Worm (Caenorhabditis elegans) whole organism, L4/young adult: Measurements from ENCODE around the gene acl-13.

ENCODE experiments used
- W03F9.2 ChIP-seq: fragments of 150-350 bp; optimal IDR thresholded peaks from 2 replicates; lab custom pipeline; 2014; ENCODE audit warnings: missing biosample characterization, missing genetic modification characterization
- dao-5 ChIP-seq: sonication (generic microtip); optimal IDR thresholded peaks from 2 replicates; lab custom pipeline; 2016; ENCODE audit warnings: missing genotype, missing genetic modification characterization, moderate library complexity, missing compliant biosample characterization
- him-1 ChIP-seq: sonication (generic microtip); optimal IDR thresholded peaks from 2 replicates; lab custom pipeline; 2016; ENCODE audit warnings: missing genotype, missing genetic modification reagents, missing genetic modification characterization, missing compliant biosample characterization

- TF ChIP-seq W03F9.2 (tag; lab: Kevin White, UChicago): no peak
- TF ChIP-seq him-1 (tag; lab: Kevin White, UChicago): no peak
- no peak for TF ChIP-seq dao-5 (tag; lab: Kevin White, UChicago)
These were observed 4.3 kb downstream of the acl-13 start for ce11 chrIV:12414601-12415000.
